Fruit fly (Drosophila melanogaster): Measurements from ENCODE around the gene Prosbeta3.

- TF ChIP-seq CG8478 (optimal IDR thresholded peaks at IDR 0.05) (no peak), CTCF (optimal IDR thresholded peaks at IDR 0.05) (no peak)
Measured at dm6 chr3R:9008202-9008601, 2.2 kb upstream of the Prosbeta3 start, which contains the start of gene CG11983.

All from S2 (cell line).